Worm (Caenorhabditis elegans) whole organism, L2 larva: ENCODE results near the gene pepm-1.
"Not testable (repeated sequence)": the region's sequence is repeated elsewhere in the genome, so short reads cannot be mapped to it uniquely, and the experiment has no call there.

Experiments
- R02D3.7 ChIP-seq: fragments of 150-350 bp; optimal IDR thresholded peaks from 2 replicates; lab custom pipeline; 2014; ENCODE audit warnings: missing biosample characterization, missing genetic modification characterization
- lsy-2 ChIP-seq, 2 experiments: fragments of 150-350 bp in 1 of 2; sonication (generic microtip) in 1 of 2; optimal IDR thresholded peaks; 2 replicates each; lab custom pipeline; 2014 to 2017; ENCODE audit warnings: missing biosample characterization in 2 of 2, missing genetic modification characterization in 2 of 2
- nhr-12 ChIP-seq: fragments of 150-350 bp; optimal IDR thresholded peaks from 2 replicates; lab custom pipeline; 2014; ENCODE audit warnings: missing biosample characterization, missing genetic modification characterization
- sma-9 ChIP-seq, 2 experiments: fragments of 150-350 bp in 1 of 2; sonication (generic microtip) in 1 of 2; optimal IDR thresholded peaks; 2 replicates each; lab custom pipeline; 2014 to 2016; ENCODE audit warnings: missing genetic modification characterization in 2 of 2, mild to moderate bottlenecking in 1 of 2, missing biosample characterization in 1 of 2, missing compliant biosample characterization in 1 of 2, missing genetic modification reagents in 1 of 2, moderate library complexity in 1 of 2

DNA sequence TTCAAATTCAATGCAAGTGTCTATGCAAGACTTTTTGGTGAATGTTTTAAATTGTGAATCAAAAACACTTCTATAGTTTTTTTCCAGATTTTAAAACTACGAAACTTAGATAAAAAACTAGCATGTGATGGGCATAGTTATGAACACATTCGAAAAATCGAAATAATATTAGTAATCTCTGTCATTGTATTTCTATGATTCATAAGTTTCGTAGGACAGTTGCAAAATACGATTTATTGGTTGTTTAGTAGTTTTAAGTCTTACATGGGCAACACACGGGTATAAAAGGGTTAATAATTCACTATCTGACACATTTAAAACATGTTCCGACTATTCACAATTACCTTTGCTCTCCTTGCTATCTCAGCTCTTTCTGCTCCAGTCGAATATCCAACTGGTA, 20.7 kb upstream of the pepm-1 start, which contains the start of gene spig-5:
- not testable (repeated sequence) for TF ChIP-seq sma-9 (GFP tag; optimal IDR thresholded peaks at IDR 0.05; lab: Kevin White, UChicago); sma-9 (tag; optimal IDR thresholded peaks at IDR 0.05; lab: Kevin White, UChicago); lsy-2 (tag; optimal IDR thresholded peaks at IDR 0.05; lab: Kevin White, UChicago); nhr-12 (tag; lab: Kevin White, UChicago); R02D3.7 (tag; lab: Kevin White, UChicago)
